Worm (Caenorhabditis elegans) whole organism, mixed stage, embryonic: ENCODE data around the gene K02E2.7.

Source experiments
- blmp-1 ChIP-seq: fragments of 150-350 bp; optimal IDR thresholded peaks from 2 replicates; lab custom pipeline; 2014; ENCODE audit warnings: missing biosample characterization, missing genetic modification characterization
- ceh-39 ChIP-seq: fragments of 150-350 bp; optimal IDR thresholded peaks from 2 replicates; lab custom pipeline; 2014; ENCODE audit warnings: missing biosample characterization, missing genetic modification characterization
- elt-1 ChIP-seq: sonication (generic microtip); optimal IDR thresholded peaks from 2 replicates; lab custom pipeline; 2017; ENCODE audit warnings: missing genetic modification characterization, mild to moderate bottlenecking, missing compliant biosample characterization, antibody characterized with exemption, moderate library complexity, borderline replicate concordance; ENCODE audit not compliant: insufficient read depth
- lin-13 ChIP-seq: fragments of 150-350 bp; optimal IDR thresholded peaks from 2 replicates; lab custom pipeline; 2014; ENCODE audit warnings: missing biosample characterization, missing genetic modification characterization
- mep-1 ChIP-seq: fragments of 150-350 bp; optimal IDR thresholded peaks from 2 replicates; lab custom pipeline; 2017; ENCODE audit warnings: missing biosample characterization, missing genetic modification reagents, missing genetic modification characterization, inconsistent platforms
- nhr-12 ChIP-seq: fragments of 150-350 bp; optimal IDR thresholded peaks from 2 replicates; lab custom pipeline; 2014; ENCODE audit warnings: missing biosample characterization, missing genetic modification characterization
- nhr-237 ChIP-seq: fragments of 150-350 bp; optimal IDR thresholded peaks from 2 replicates; lab custom pipeline; 2014; ENCODE audit warnings: missing biosample characterization, missing genetic modification characterization
- nhr-28 ChIP-seq: fragments of 150-350 bp; optimal IDR thresholded peaks from 2 replicates; lab custom pipeline; 2014; ENCODE audit warnings: missing biosample characterization, missing genetic modification characterization
- pha-4 ChIP-seq: fragments of 150-350 bp; optimal IDR thresholded peaks from 2 replicates; lab custom pipeline; 2018; ENCODE audit warnings: missing biosample characterization, missing genetic modification reagents, missing genetic modification characterization
- snpc-4 ChIP-seq: fragments of 150-350 bp; optimal IDR thresholded peaks from 2 replicates; lab custom pipeline; 2014; ENCODE audit warnings: missing biosample characterization, missing genetic modification characterization
- unc-39 ChIP-seq: fragments of 150-350 bp; optimal IDR thresholded peaks from 2 replicates; lab custom pipeline; 2014; ENCODE audit warnings: missing biosample characterization, missing genetic modification characterization
- ztf-11 ChIP-seq: fragments of 150-350 bp; optimal IDR thresholded peaks from 2 replicates; lab custom pipeline; 2014; ENCODE audit warnings: missing biosample characterization, missing genetic modification characterization

DNA sequence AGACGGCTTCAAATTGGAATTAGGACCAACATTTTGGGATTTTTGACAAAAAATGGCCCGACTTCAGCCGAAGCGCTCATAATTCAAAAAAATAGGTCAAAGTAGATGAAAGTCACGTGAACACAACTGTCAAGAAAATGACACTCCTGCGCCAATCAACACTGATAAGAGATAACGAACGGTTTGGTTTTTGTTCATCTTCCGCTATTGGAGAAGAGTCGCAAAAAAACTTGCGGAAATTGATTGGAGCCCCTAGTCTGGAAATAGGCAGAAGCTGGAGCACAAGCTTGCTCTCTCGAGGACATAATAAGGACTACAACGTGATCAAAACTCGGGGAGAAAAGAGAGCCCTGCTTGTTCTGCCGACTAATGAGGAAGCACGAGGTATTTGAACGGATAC, 25.4 kb upstream of the K02E2.7 start:
- TF ChIP-seq pha-4 (tag; lab: Kevin White, UChicago) (no peak), unc-39 (tag; lab: Kevin White, UChicago) (no peak), ceh-39 (no peak), ztf-11 (no peak), mep-1 (tag; lab: Kevin White, UChicago) (no peak), elt-1 (tag; lab: Kevin White, UChicago) (no peak), nhr-12 (no peak), snpc-4 (tag; lab: Kevin White, UChicago) (no peak), lin-13 (tag; lab: Kevin White, UChicago) (no peak), nhr-237 (tag; lab: Kevin White, UChicago) (no peak), blmp-1 (no peak), nhr-28 (tag; lab: Kevin White, UChicago) (no peak)
